Worm (Caenorhabditis elegans): ENCODE results near the gene str-214.

str-214 gene

DNA sequence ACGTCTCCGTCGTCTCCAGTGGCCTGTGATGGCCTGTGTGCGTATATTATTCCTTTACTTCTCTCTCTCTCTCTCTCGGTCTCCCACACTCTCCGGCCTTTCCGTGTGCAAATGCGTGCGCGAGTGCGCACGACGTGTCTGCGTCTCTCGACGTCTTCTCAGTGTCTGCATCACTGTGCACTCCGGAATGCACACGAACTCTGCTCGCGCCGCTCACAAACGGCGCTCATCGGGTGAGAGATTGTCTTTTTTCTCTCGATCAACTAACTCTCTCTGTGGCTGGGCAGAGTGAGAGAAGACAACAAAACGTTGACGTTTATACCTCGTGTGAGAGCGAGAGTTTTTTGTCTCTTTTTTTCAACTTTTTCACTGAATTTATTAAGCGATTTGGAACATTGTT is 40.8 kb downstream of the str-214 start (continued):
- no peak for TF ChIP-seq lag-1 (GFP tag; IDR thresholded peaks at IDR 0.05)
- peak; percentile 77 for TF ChIP-seq pbrm-1 (GFP tag; IDR thresholded peaks at IDR 0.05)
- TF ChIP-seq madf-6 (GFP tag; IDR thresholded peaks at IDR 0.05), result no peak; the same call in 1 of the 2 replicates
- TF ChIP-seq xnd-1 (tag; optimal IDR thresholded peaks at IDR 0.05), result no peak
- TF ChIP-seq Y53G8AR.9 (GFP tag; conservative IDR thresholded peaks at IDR 0.05), result peak; percentile 81
- no peak for TF ChIP-seq efl-1 (GFP tag; optimal IDR thresholded peaks at IDR 0.05)
- TF ChIP-seq sea-2 (GFP tag; IDR thresholded peaks at IDR 0.05), result no peak
- TF ChIP-seq rcor-1 (GFP tag; IDR thresholded peaks at IDR 0.05), result no peak
- TF ChIP-seq T07F8.4 (tag; optimal IDR thresholded peaks at IDR 0.05), result no peak
- peak; percentile 23 for TF ChIP-seq ztf-3 (GFP tag; optimal IDR thresholded peaks at IDR 0.05)
- peak; percentile 81 for TF ChIP-seq madf-10 (tag; optimal IDR thresholded peaks at IDR 0.05)
- peak; percentile 88 for TF ChIP-seq K11D2.4 (GFP tag; IDR thresholded peaks at IDR 0.05)
- peak; percentile 87; the same call in 1 of the 2 replicates for TF ChIP-seq egl-44 (GFP tag; IDR thresholded peaks at IDR 0.05)
- 0 out of 2 replicates have a peak, but pooled peaks have one; percentile 36 for TF ChIP-seq bed-2 (GFP tag; IDR thresholded peaks at IDR 0.05)
- TF ChIP-seq B0261.1 (tag; optimal IDR thresholded peaks at IDR 0.05), result peak; percentile 30
- TF ChIP-seq snpc-3.4 (tag; optimal IDR thresholded peaks at IDR 0.05), result no peak
- no peak for TF ChIP-seq akir-1 (GFP tag; optimal IDR thresholded peaks at IDR 0.05)
- peak; percentile 60 for TF ChIP-seq ZK185.1 (tag; optimal IDR thresholded peaks at IDR 0.05; ENCODE audit: poor library complexity, severe bottlenecking)
- peak; percentile 63 for TF ChIP-seq nhr-90 (tag; optimal IDR thresholded peaks at IDR 0.05)
- no peak for TF ChIP-seq ceh-58 (GFP tag; IDR thresholded peaks at IDR 0.05)
- TF ChIP-seq Y95B8A.8 (GFP tag; IDR thresholded peaks at IDR 0.05), result peak; percentile 78; the same call in 1 of the 2 replicates
- no peak for TF ChIP-seq aptf-3 (GFP tag; IDR thresholded peaks at IDR 0.05)
- no peak for TF ChIP-seq rec-8 (tag; optimal IDR thresholded peaks at IDR 0.05)
- TF ChIP-seq mes-4 (tag; optimal IDR thresholded peaks at IDR 0.05), result no peak
- TF ChIP-seq pha-4 (tag; optimal IDR thresholded peaks at IDR 0.05), result no peak
- peak; percentile 58 for TF ChIP-seq zim-3 (tag; optimal IDR thresholded peaks at IDR 0.05)
- no peak for TF ChIP-seq ztf-28 (GFP tag; IDR thresholded peaks at IDR 0.05)
- TF ChIP-seq ama-1 (optimal IDR thresholded peaks at IDR 0.05), result no peak
- TF ChIP-seq ama-1 (GFP tag; optimal IDR thresholded peaks at IDR 0.05), result no peak
- TF ChIP-seq snpc-4 (GFP tag; optimal IDR thresholded peaks at IDR 0.05), result no peak
- TF ChIP-seq snpc-4 (tag; optimal IDR thresholded peaks at IDR 0.05), result peak; percentile 42 to 82 (median 68)
- no peak for TF ChIP-seq D2030.7 (GFP tag; IDR thresholded peaks at IDR 0.05)
- TF ChIP-seq zfh-2 (GFP tag; conservative IDR thresholded peaks at IDR 0.05), result peak; percentile 99
- peak; percentile 86 for TF ChIP-seq K12H6.12 (tag; optimal IDR thresholded peaks at IDR 0.05)
- TF ChIP-seq tlf-1 (GFP tag; optimal IDR thresholded peaks at IDR 0.05), result peak; percentile 78
- TF ChIP-seq ztf-26 (tag; optimal IDR thresholded peaks at IDR 0.05), result peak; percentile 81
- peak; percentile 91 for TF ChIP-seq chd-7 (tag; optimal IDR thresholded peaks at IDR 0.05)
- TF ChIP-seq sdz-38 (tag; optimal IDR thresholded peaks at IDR 0.05), result no peak
- TF ChIP-seq ekl-4 (GFP tag; IDR thresholded peaks at IDR 0.05), result peak; percentile 79; the same call in 1 of the 2 replicates
- peak; percentile 90 for TF ChIP-seq lin-40 (tag; optimal IDR thresholded peaks at IDR 0.05)
- no peak for TF ChIP-seq Y53F4B.3 (GFP tag; IDR thresholded peaks at IDR 0.05)

DNA sequence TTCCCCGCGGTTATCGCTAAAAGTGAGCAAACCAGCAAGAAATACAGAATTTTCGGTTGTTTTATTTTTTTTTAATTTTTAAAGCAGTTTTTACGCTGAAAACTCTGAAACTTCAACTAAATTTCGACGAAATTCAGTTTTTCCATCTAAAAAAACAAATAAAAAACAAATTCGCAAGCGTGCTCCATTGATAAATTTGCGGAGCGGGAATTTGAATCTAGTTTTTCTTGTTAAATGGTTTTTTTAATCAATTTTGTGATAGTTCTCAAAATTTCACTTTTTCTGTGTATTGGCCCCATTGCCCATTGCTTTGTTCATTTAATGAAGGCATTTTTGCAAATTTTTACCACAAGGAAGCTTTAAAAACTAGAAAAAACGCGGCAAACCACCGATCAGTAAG is 41.7 kb downstream of the str-214 start:
- TF ChIP-seq snpc-1.3 (tag; optimal IDR thresholded peaks at IDR 0.05; ENCODE audit: insufficient read depth) (peak; percentile 20), unc-130 (GFP tag; optimal IDR thresholded peaks at IDR 0.05) (no peak), ztf-18 (tag; optimal IDR thresholded peaks at IDR 0.05) (no peak), hmg-1.2 (GFP tag; IDR thresholded peaks at IDR 0.05) (no peak), B0035.1 (tag; optimal IDR thresholded peaks at IDR 0.05) (no peak), xnd-1 (tag; optimal IDR thresholded peaks at IDR 0.05) (no peak), ekl-4 (GFP tag; IDR thresholded peaks at IDR 0.05) (no peak), lin-35 (GFP tag; optimal IDR thresholded peaks at IDR 0.05) (no peak), madf-10 (tag; optimal IDR thresholded peaks at IDR 0.05) (no peak), Y56A3A.18 (GFP tag; IDR thresholded peaks at IDR 0.05) (no peak), B0336.3 (GFP tag; IDR thresholded peaks at IDR 0.05) (no peak), D2030.7 (GFP tag; IDR thresholded peaks at IDR 0.05) (peak; percentile 61), Y79H2A.3 (GFP tag; conservative IDR thresholded peaks at IDR 0.05) (no peak), attf-6 (GFP tag; IDR thresholded peaks at IDR 0.05) (0 out of 2 replicates have a peak, but pooled peaks have one; percentile 48)
